Worm (Caenorhabditis elegans) whole organism, L4 larva: Measurements from ENCODE around the gene F21C10.7.

Experiments
- D1046.2 ChIP-seq: fragments of 200-800 bp; sonication (Bioruptor generic); IDR thresholded peaks from 2 replicates; pipeline ENCODE4 v1.3.6; 2022; ENCODE audit warnings: missing genetic modification characterization, missing compliant biosample characterization
- F10B5.3 ChIP-seq: sonication (generic microtip); optimal IDR thresholded peaks from 2 replicates; lab custom pipeline; 2016; ENCODE audit warnings: mild to moderate bottlenecking, missing genetic modification characterization, missing compliant biosample characterization
- F26F4.8 ChIP-seq: fragments of 200-800 bp; sonication (Bioruptor generic); conservative IDR thresholded peaks from 2 replicates; pipeline ENCODE4 v1.3.6; 2022; ENCODE audit warnings: missing genetic modification characterization, missing compliant biosample characterization
- R02D3.7 ChIP-seq: fragments of 150-350 bp; sonication (generic microtip); optimal IDR thresholded peaks from 3 replicates; lab custom pipeline; 2014; ENCODE audit warnings: missing biosample characterization, missing genetic modification characterization
- T20F7.1 ChIP-seq: fragments of 200-800 bp; sonication (Bioruptor generic); optimal IDR thresholded peaks from 2 replicates; lab custom pipeline; 2018; ENCODE audit warnings: mild to moderate bottlenecking, missing genetic modification characterization, missing compliant biosample characterization
- T26A8.4 ChIP-seq: fragments of 200-800 bp; sonication (Bioruptor generic); IDR thresholded peaks from 2 replicates; pipeline ENCODE4 v1.3.6; 2022; ENCODE audit warnings: missing genetic modification characterization, missing compliant biosample characterization
- Y105C5A.15 ChIP-seq: fragments of 200-800 bp; sonication (Bioruptor generic); IDR thresholded peaks from 2 replicates; pipeline ENCODE4 v1.3.6; 2022; ENCODE audit warnings: missing genetic modification characterization, missing compliant biosample characterization
- Y48G9A.11 ChIP-seq: fragments of 200-800 bp; sonication (Bioruptor generic); IDR thresholded peaks from 2 replicates; pipeline ENCODE4 v1.3.6; 2022; ENCODE audit warnings: missing genetic modification reagents, missing genetic modification characterization, missing compliant biosample characterization
- Y75B8A.6 ChIP-seq: fragments of 200-800 bp; sonication (Bioruptor generic); IDR thresholded peaks from 2 replicates; pipeline ENCODE4 v1.3.6; 2022; ENCODE audit warnings: missing genetic modification reagents, missing genetic modification characterization, missing compliant biosample characterization
- ZK337.2 ChIP-seq: fragments of 200-800 bp; sonication (Bioruptor generic); IDR thresholded peaks from 2 replicates; pipeline ENCODE4 v1.3.6; 2022; ENCODE audit warnings: missing genetic modification reagents, missing genetic modification characterization, missing compliant biosample characterization
- aha-1 ChIP-seq: fragments of 150-350 bp; peaks from one replicate; lab custom pipeline; 2014; ENCODE audit warnings: missing biosample characterization, missing genetic modification characterization
- ceh-32 ChIP-seq: sonication (generic microtip); optimal IDR thresholded peaks from 2 replicates; lab custom pipeline; 2016; ENCODE audit warnings: mild to moderate bottlenecking, missing genetic modification characterization, missing compliant biosample characterization; ENCODE audit not compliant: poor library complexity
- ctbp-1 ChIP-seq: fragments of 200-800 bp; sonication (Bioruptor generic); IDR thresholded peaks from 2 replicates; pipeline ENCODE4 v1.3.6; 2022; ENCODE audit warnings: missing genetic modification reagents, missing genetic modification characterization, missing compliant biosample characterization
- daf-16 ChIP-seq, 3 experiments: sonication (generic microtip); optimal IDR thresholded peaks; 2 replicates each; lab custom pipeline; 2016 to 2017; ENCODE audit warnings: missing genetic modification characterization in 3 of 3, missing genetic modification reagents in 3 of 3, mild to moderate bottlenecking in 2 of 3, missing compliant biosample characterization in 2 of 3, missing biosample characterization in 1 of 3, moderate library complexity in 1 of 3
- daf-19 ChIP-seq: fragments of 200-800 bp; sonication (Bioruptor generic); conservative IDR thresholded peaks from 2 replicates; pipeline ENCODE4 v1.3.6; 2022; ENCODE audit warnings: missing genetic modification characterization, missing compliant biosample characterization
- dmd-9 ChIP-seq: fragments of 200-800 bp; sonication (Bioruptor generic); IDR thresholded peaks from 2 replicates; pipeline ENCODE4 v1.3.6; 2022; ENCODE audit warnings: missing genetic modification reagents, missing genetic modification characterization, missing compliant biosample characterization
- duxl-1 ChIP-seq: sonication (generic microtip); optimal IDR thresholded peaks from 2 replicates; lab custom pipeline; 2016; ENCODE audit warnings: mild to moderate bottlenecking, missing genetic modification characterization, moderate library complexity, missing compliant biosample characterization; ENCODE audit not compliant: poor library complexity
- dve-1 ChIP-seq: sonication (generic microtip); optimal IDR thresholded peaks from 2 replicates; lab custom pipeline; 2017; ENCODE audit warnings: antibody characterized with exemption, mild to moderate bottlenecking, missing genetic modification characterization, missing compliant biosample characterization; ENCODE audit not compliant: insufficient read depth
- egl-43 ChIP-seq: fragments of 200-800 bp; sonication (Bioruptor generic); IDR thresholded peaks from 2 replicates; pipeline ENCODE4 v1.3.6; 2022; ENCODE audit warnings: missing genetic modification reagents, missing genetic modification characterization, missing compliant biosample characterization
- fos-1 ChIP-seq: fragments of 150-350 bp; optimal IDR thresholded peaks from 2 replicates; lab custom pipeline; 2014; ENCODE audit warnings: missing biosample characterization, missing genetic modification characterization
- hif-1 ChIP-seq, 2 experiments: sonication (generic microtip); optimal IDR thresholded peaks; 2 replicates each; lab custom pipeline; 2016 to 2017; ENCODE audit warnings: missing compliant biosample characterization in 2 of 2, missing genetic modification characterization in 2 of 2, missing genetic modification reagents in 2 of 2, missing genotype in 2 of 2, mild to moderate bottlenecking in 1 of 2
- hlh-11 ChIP-seq: fragments of 200-800 bp; sonication (Bioruptor generic); optimal IDR thresholded peaks from 2 replicates; lab custom pipeline; 2018; ENCODE audit warnings: mild to moderate bottlenecking, missing genetic modification characterization, missing compliant biosample characterization
- jun-1 ChIP-seq: fragments of 150-350 bp; optimal IDR thresholded peaks from 2 replicates; lab custom pipeline; 2014; ENCODE audit warnings: missing biosample characterization, missing genetic modification reagents, missing genetic modification characterization
- lin-13 ChIP-seq: fragments of 150-350 bp; optimal IDR thresholded peaks from 2 replicates; lab custom pipeline; 2014; ENCODE audit warnings: missing biosample characterization, missing genetic modification reagents, missing genetic modification characterization
- lin-15B ChIP-seq: fragments of 150-350 bp; sonication (generic microtip); optimal IDR thresholded peaks from 3 replicates; lab custom pipeline; 2014; ENCODE audit warnings: missing biosample characterization, missing genetic modification characterization
- lin-29 ChIP-seq: fragments of 200-800 bp; sonication (Bioruptor generic); IDR thresholded peaks from 2 replicates; pipeline ENCODE4 v1.3.6; 2022; ENCODE audit warnings: missing genetic modification reagents, missing genetic modification characterization, missing compliant biosample characterization
- lin-38 ChIP-seq: fragments of 200-800 bp; sonication (Bioruptor generic); IDR thresholded peaks from 2 replicates; pipeline ENCODE4 v1.3.6; 2022; ENCODE audit warnings: missing genetic modification reagents, missing genetic modification characterization, missing compliant biosample characterization
- lir-3 ChIP-seq: sonication (generic microtip); optimal IDR thresholded peaks from 2 replicates; lab custom pipeline; 2016; ENCODE audit warnings: mild to moderate bottlenecking, missing genetic modification characterization, missing compliant biosample characterization
- mdt-29 ChIP-seq: fragments of 200-800 bp; sonication (Bioruptor generic); IDR thresholded peaks from 2 replicates; pipeline ENCODE4 v1.3.6; 2022; ENCODE audit warnings: missing genetic modification reagents, missing genetic modification characterization, missing compliant biosample characterization
- mxl-2 ChIP-seq: fragments of 200-800 bp; sonication (Bioruptor generic); conservative IDR thresholded peaks from 2 replicates; pipeline ENCODE4 v1.3.6; 2022; ENCODE audit warnings: missing genetic modification reagents, missing genetic modification characterization, missing compliant biosample characterization
- mxl-3 ChIP-seq: fragments of 200-800 bp; sonication (Bioruptor generic); optimal IDR thresholded peaks from 2 replicates; lab custom pipeline; 2018; ENCODE audit warnings: mild to moderate bottlenecking, missing genetic modification characterization, missing compliant biosample characterization
- nhr-10 ChIP-seq: fragments of 150-350 bp; optimal IDR thresholded peaks from 2 replicates; lab custom pipeline; 2014; ENCODE audit warnings: missing biosample characterization, missing genetic modification characterization
- nhr-102 ChIP-seq: sonication (generic microtip); optimal IDR thresholded peaks from 2 replicates; lab custom pipeline; 2016; ENCODE audit warnings: mild to moderate bottlenecking, missing genetic modification characterization, moderate library complexity, missing compliant biosample characterization
- nhr-111 ChIP-seq: fragments of 200-800 bp; sonication (Bioruptor generic); optimal IDR thresholded peaks from 2 replicates; lab custom pipeline; 2018; ENCODE audit warnings: mild to moderate bottlenecking, missing genetic modification characterization, missing compliant biosample characterization
- nhr-237 ChIP-seq: sonication (generic microtip); optimal IDR thresholded peaks from 2 replicates; lab custom pipeline; 2017; ENCODE audit warnings: missing biosample characterization, missing genetic modification characterization
- nhr-48 ChIP-seq: sonication (generic microtip); optimal IDR thresholded peaks from 2 replicates; lab custom pipeline; 2016; ENCODE audit warnings: mild to moderate bottlenecking, missing genetic modification characterization, missing compliant biosample characterization
- nhr-6 ChIP-seq: fragments of 150-350 bp; optimal IDR thresholded peaks from 2 replicates; lab custom pipeline; 2014; ENCODE audit warnings: missing biosample characterization, missing genetic modification characterization
- php-3 ChIP-seq: fragments of 200-800 bp; sonication (Bioruptor generic); IDR thresholded peaks from 2 replicates; pipeline ENCODE4 v1.3.6; 2022; ENCODE audit warnings: missing genetic modification reagents, missing genetic modification characterization, missing compliant biosample characterization
- rbr-2 ChIP-seq: sonication (generic microtip); optimal IDR thresholded peaks from 2 replicates; lab custom pipeline; 2016; ENCODE audit warnings: missing genotype, missing genetic modification characterization, missing compliant biosample characterization
- saeg-2 ChIP-seq: fragments of 200-800 bp; sonication (Bioruptor generic); IDR thresholded peaks from 2 replicates; pipeline ENCODE4 v1.3.6; 2022; ENCODE audit warnings: missing genetic modification reagents, missing genetic modification characterization, missing compliant biosample characterization
- skn-1 ChIP-seq: fragments of 150-350 bp; optimal IDR thresholded peaks from 2 replicates; lab custom pipeline; 2014; ENCODE audit warnings: missing biosample characterization, missing genetic modification characterization
- spr-1 ChIP-seq: sonication (generic microtip); optimal IDR thresholded peaks from 2 replicates; lab custom pipeline; 2016; ENCODE audit warnings: mild to moderate bottlenecking, missing genetic modification characterization, missing compliant biosample characterization
- spr-3 ChIP-seq: fragments of 200-800 bp; sonication (Bioruptor generic); optimal IDR thresholded peaks from 2 replicates; lab custom pipeline; 2018; ENCODE audit warnings: mild to moderate bottlenecking, missing genetic modification characterization, missing compliant biosample characterization
- tra-1 ChIP-seq: fragments of 200-800 bp; sonication (Bioruptor generic); IDR thresholded peaks from 2 replicates; pipeline ENCODE4 v1.3.6; 2022; ENCODE audit warnings: missing genetic modification reagents, missing genetic modification characterization, missing compliant biosample characterization
- unc-39 ChIP-seq: sonication (generic microtip); optimal IDR thresholded peaks from 2 replicates; lab custom pipeline; 2017; ENCODE audit warnings: missing biosample characterization, missing genetic modification characterization
- unc-62 ChIP-seq, 3 experiments: fragments of 150-350 bp in 1 of 3; sonication (generic microtip); optimal IDR thresholded peaks in 2 of 3; peaks in 1 of 3; 1 replicate in 1 of 3; 2 replicates in 2 of 3; lab custom pipeline; 2014 to 2017; ENCODE audit warnings: missing biosample characterization in 3 of 3, missing genetic modification characterization in 3 of 3, missing genetic modification reagents in 3 of 3, missing genotype in 1 of 3
- vab-7 ChIP-seq: fragments of 200-800 bp; sonication (Bioruptor generic); IDR thresholded peaks from 2 replicates; pipeline ENCODE4 v1.3.6; 2022; ENCODE audit warnings: missing genetic modification reagents, missing genetic modification characterization, missing compliant biosample characterization
- zip-2 ChIP-seq: fragments of 150-350 bp; optimal IDR thresholded peaks from 2 replicates; lab custom pipeline; 2014; ENCODE audit warnings: missing biosample characterization, missing genetic modification characterization

F21C10.7 gene

ce11 chrV:9079965-9080432 is 32.6 kb upstream of the F21C10.7 start (continued):
- peak; percentile 42 for TF ChIP-seq T20F7.1
- TF ChIP-seq aha-1 (tag; lab: Kevin White, UChicago) = peak; percentile 89
- TF ChIP-seq F26F4.8 = no peak
- TF ChIP-seq nhr-10 (tag; lab: Kevin White, UChicago) = peak; percentile 54
- TF ChIP-seq ceh-32 (tag; lab: Kevin White, UChicago) = no peak
- TF ChIP-seq mdt-29 (GFP tag; lab: Robert Waterston, UW) = peak; percentile 62
- no peak for TF ChIP-seq unc-39
- TF ChIP-seq fos-1 (tag; lab: Kevin White, UChicago) = no peak
- TF ChIP-seq dmd-9 (GFP tag; lab: Robert Waterston, UW) = no peak
- no peak for TF ChIP-seq daf-19 (GFP tag; lab: Robert Waterston, UW)
- 0 out of 2 replicates have a peak, but pooled peaks have one; percentile 7 for TF ChIP-seq mxl-2 (GFP tag; lab: Robert Waterston, UW)
- TF ChIP-seq jun-1 (tag; lab: Kevin White, UChicago) = no peak
- no peak for TF ChIP-seq lir-3
- TF ChIP-seq D1046.2 (GFP tag; lab: Robert Waterston, UW) = no peak
- no peak for TF ChIP-seq duxl-1
- peak; percentile 96 for TF ChIP-seq hlh-11
- no peak for TF ChIP-seq Y48G9A.11 (GFP tag; lab: Robert Waterston, UW)
- no peak for TF ChIP-seq F10B5.3 (tag; lab: Kevin White, UChicago)
- TF ChIP-seq nhr-6 (tag; lab: Kevin White, UChicago) = no peak
- TF ChIP-seq zip-2 (tag; lab: Kevin White, UChicago) = no peak
- no peak for TF ChIP-seq egl-43
- no peak for TF ChIP-seq vab-7 (GFP tag; lab: Robert Waterston, UW)
- TF ChIP-seq unc-62 (GFP tag; optimal IDR thresholded peaks at IDR 0.05 in 1 of 2; lab: Kevin White, UChicago) = peak in 1 of 2 experiments; percentile 53
- TF ChIP-seq unc-62 (tag; optimal IDR thresholded peaks at IDR 0.05; lab: Kevin White, UChicago) = no peak
- no peak for TF ChIP-seq nhr-111
- peak in 1 of 2 experiments; percentile 79 for TF ChIP-seq daf-16 (GFP tag; optimal IDR thresholded peaks at IDR 0.05; lab: Kevin White, UChicago)
- peak; percentile 78 for TF ChIP-seq daf-16 (tag; optimal IDR thresholded peaks at IDR 0.05; lab: Kevin White, UChicago)

ce11 chrV:9081410-9081809 is 31.2 kb upstream of the F21C10.7 start:
- TF ChIP-seq lin-29 (GFP tag; lab: Robert Waterston, UW) = no peak
- no peak for TF ChIP-seq Y105C5A.15 (GFP tag; lab: Robert Waterston, UW)
- no peak for TF ChIP-seq Y75B8A.6
- no peak for TF ChIP-seq ceh-32 (tag; lab: Kevin White, UChicago)
- no peak for TF ChIP-seq mxl-3 (GFP tag; lab: Kevin White, UChicago)
- no peak for TF ChIP-seq lin-13 (GFP tag; lab: Kevin White, UChicago)
- no peak for TF ChIP-seq mdt-29 (GFP tag; lab: Robert Waterston, UW)
- no peak for TF ChIP-seq ZK337.2 (GFP tag; lab: Robert Waterston, UW)
- no peak for TF ChIP-seq nhr-102 (tag; lab: Kevin White, UChicago)
- peak in 1 of 2 experiments; percentile 16 for TF ChIP-seq hif-1 (tag; optimal IDR thresholded peaks at IDR 0.05; lab: Kevin White, UChicago)
- no peak for TF ChIP-seq nhr-237
- TF ChIP-seq dve-1 (tag; lab: Kevin White, UChicago) = peak; percentile 70
- no peak for TF ChIP-seq rbr-2 (tag; lab: Kevin White, UChicago)
- TF ChIP-seq lin-15B (tag; lab: Kevin White, UChicago) = no peak
- TF ChIP-seq aha-1 (tag; lab: Kevin White, UChicago) = peak; percentile 65
- TF ChIP-seq saeg-2 = no peak
- TF ChIP-seq ctbp-1 (GFP tag; lab: Robert Waterston, UW) = no peak
- no peak for TF ChIP-seq T26A8.4 (GFP tag; lab: Robert Waterston, UW)
- TF ChIP-seq T20F7.1 = no peak
- TF ChIP-seq lin-38 (GFP tag; lab: Robert Waterston, UW) = no peak
- no peak for TF ChIP-seq nhr-10 (tag; lab: Kevin White, UChicago)
- peak; percentile 57 for TF ChIP-seq hlh-11
- no peak for TF ChIP-seq R02D3.7 (tag; lab: Kevin White, UChicago)
- TF ChIP-seq nhr-111 = no peak
- TF ChIP-seq F10B5.3 (tag; lab: Kevin White, UChicago) = no peak
- TF ChIP-seq spr-3 (GFP tag; lab: Kevin White, UChicago) = no peak
- TF ChIP-seq skn-1 (tag; lab: Kevin White, UChicago) = no peak
- no peak for TF ChIP-seq unc-62 (GFP tag; optimal IDR thresholded peaks at IDR 0.05 in 1 of 2; lab: Kevin White, UChicago)
- TF ChIP-seq unc-62 (tag; optimal IDR thresholded peaks at IDR 0.05; lab: Kevin White, UChicago) = no peak
- no peak for TF ChIP-seq tra-1 (GFP tag; lab: Robert Waterston, UW)
- TF ChIP-seq spr-1 (tag; lab: Kevin White, UChicago) = no peak
- TF ChIP-seq nhr-48 (tag; lab: Kevin White, UChicago) = no peak
- TF ChIP-seq php-3 (GFP tag; lab: Robert Waterston, UW) = no peak
